Worm (Caenorhabditis elegans) whole organism, early embryonic: ENCODE data around the gene F56A8.4.

ENCODE experiments used
- ama-1 ChIP-seq: fragments of 150-350 bp; optimal IDR thresholded peaks from 2 replicates; lab custom pipeline; 2014
- flt-1 ChIP-seq: fragments of 200-800 bp; sonication (Bioruptor generic); IDR thresholded peaks from 2 replicates; pipeline ENCODE4 v1.3.6; 2022; ENCODE audit warnings: missing genetic modification characterization, missing compliant biosample characterization
- hmbx-1 ChIP-seq: sonication (generic microtip); optimal IDR thresholded peaks from 2 replicates; lab custom pipeline; 2016; ENCODE audit warnings: mild to moderate bottlenecking, missing genetic modification characterization, missing compliant biosample characterization
- pes-1 ChIP-seq: fragments of 200-800 bp; sonication (Bioruptor generic); IDR thresholded peaks from 2 replicates; pipeline ENCODE4 v1.3.6; 2022; ENCODE audit warnings: missing genetic modification reagents, missing genetic modification characterization, missing compliant biosample characterization
- tbx-11 ChIP-seq: fragments of 200-800 bp; sonication (Bioruptor generic); IDR thresholded peaks from 2 replicates; pipeline ENCODE4 v1.3.6; 2022; ENCODE audit warnings: missing genetic modification characterization, missing compliant biosample characterization
- tbx-37 ChIP-seq: fragments of 200-800 bp; sonication (Bioruptor generic); conservative IDR thresholded peaks from 2 replicates; pipeline ENCODE4 v1.3.6; 2022; ENCODE audit warnings: missing genetic modification reagents, missing genetic modification characterization, missing compliant biosample characterization
- tra-4 ChIP-seq: sonication (generic microtip); optimal IDR thresholded peaks from 2 replicates; lab custom pipeline; 2017; ENCODE audit warnings: missing genetic modification characterization, missing compliant biosample characterization

- no peak for TF ChIP-seq hmbx-1
- TF ChIP-seq tbx-11 (GFP tag; lab: Robert Waterston, UW) = no peak
- no peak for TF ChIP-seq ama-1 (lab: Kevin White, UChicago)
- no peak for TF ChIP-seq flt-1 (GFP tag; lab: Robert Waterston, UW)
- no peak for TF ChIP-seq tbx-37 (GFP tag; lab: Robert Waterston, UW)
- TF ChIP-seq pes-1 (GFP tag; lab: Robert Waterston, UW) = no peak
- no peak for TF ChIP-seq tra-4 (tag; lab: Kevin White, UChicago)
Measured at ce11 chrIII:13314636-13315035, 51.5 kb downstream of the F56A8.4 start.
